Worm (Caenorhabditis elegans): Measurements from ENCODE around the gene ttr-50.

Gene ttr-50

DNA sequence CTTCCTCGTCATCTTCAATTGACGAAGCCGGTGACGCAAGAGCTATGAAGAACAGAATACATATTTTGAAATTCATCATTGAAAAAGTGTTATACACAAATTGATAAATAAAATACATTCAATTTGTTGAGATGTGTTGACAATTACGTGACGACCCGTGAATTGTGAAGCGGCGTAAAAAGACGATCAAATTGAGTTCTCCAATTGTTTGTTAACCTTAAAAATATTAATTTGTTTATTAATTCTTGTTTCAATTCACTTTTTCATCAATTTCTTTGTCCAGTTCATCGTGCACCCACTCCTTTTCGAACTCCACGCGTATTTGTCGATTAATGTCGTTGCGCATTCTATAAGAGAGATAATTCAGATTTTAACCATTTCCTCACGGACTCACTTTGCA lies 48.6 kb downstream of the ttr-50 start, which contains the start of gene spe-36:
Gene spe-36 (minus strand): TSS at position 101 of the 400 bp plus-strand sequence.
- TF ChIP-seq tab-1 (GFP tag; IDR thresholded peaks at IDR 0.05) = no peak
- TF ChIP-seq cog-1 (tag; optimal IDR thresholded peaks at IDR 0.05) = no peak
- no peak for TF ChIP-seq ref-1 (GFP tag; conservative IDR thresholded peaks at IDR 0.05)
- TF ChIP-seq med-1 (GFP tag; optimal IDR thresholded peaks at IDR 0.05; ENCODE audit: insufficient read depth) = no peak
- no peak for TF ChIP-seq T22C8.4 (GFP tag; IDR thresholded peaks at IDR 0.05)
- TF ChIP-seq klf-2 (GFP tag; conservative IDR thresholded peaks at IDR 0.05) = no peak
- TF ChIP-seq flt-1 (GFP tag; IDR thresholded peaks at IDR 0.05) = no peak
- no peak for TF ChIP-seq ztf-29 (GFP tag; IDR thresholded peaks at IDR 0.05)
- TF ChIP-seq ztf-23 (GFP tag; IDR thresholded peaks at IDR 0.05) = no peak

Data from whole organism, midembryonic.